Fruit fly (Drosophila melanogaster) whole organism, embryonic: Measurements from ENCODE around the gene CG31974.

ENCODE experiments used
- Awh ChIP-seq: fragments of 200-800 bp; sonication (Bioruptor generic); IDR thresholded peaks from 2 replicates; pipeline ENCODE4, ENCODE4 v1.3.6; 2022; ENCODE audit warnings: missing biosample characterization, missing genetic modification characterization
- BtbVII ChIP-seq: fragments of 200-800 bp; sonication (Bioruptor generic); optimal IDR thresholded peaks from 3 replicates; lab custom pipeline; 2017; ENCODE audit warnings: missing biosample characterization, mild to moderate bottlenecking, missing genetic modification characterization
- CG10366 ChIP-seq: fragments of 200-800 bp; sonication (Bioruptor generic); IDR thresholded peaks from 2 replicates; pipeline ENCODE4 v1.3.6; 2022; ENCODE audit warnings: missing biosample characterization, missing genetic modification characterization
- CG10431 ChIP-seq: fragments of 200-800 bp; sonication (Bioruptor generic); optimal IDR thresholded peaks from 3 replicates; lab custom pipeline; 2018; ENCODE audit warnings: missing biosample characterization, mild to moderate bottlenecking, missing genetic modification characterization
- CG10462 ChIP-seq: fragments of 200-800 bp; sonication (Bioruptor generic); optimal IDR thresholded peaks from 2 replicates; lab custom pipeline; 2016; ENCODE audit warnings: missing biosample characterization, missing genetic modification characterization
- CG11085 ChIP-seq: fragments of 200-800 bp; sonication (Bioruptor generic); IDR thresholded peaks from 2 replicates; pipeline ENCODE4 v1.3.6; 2022; ENCODE audit warnings: missing biosample characterization, missing genetic modification characterization
- CG13123 ChIP-seq: fragments of 200-800 bp; sonication (Bioruptor generic); optimal IDR thresholded peaks from 2 replicates; lab custom pipeline; 2016; ENCODE audit warnings: missing biosample characterization, missing genetic modification characterization
- CG13424 ChIP-seq: fragments of 200-800 bp; sonication (Bioruptor generic); optimal IDR thresholded peaks from 2 replicates; lab custom pipeline; 2019; ENCODE audit warnings: missing biosample characterization, mild to moderate bottlenecking, missing genetic modification characterization, moderate library complexity
- CG1529 ChIP-seq: fragments of 200-800 bp; sonication (Bioruptor generic); optimal IDR thresholded peaks from 3 replicates; lab custom pipeline; 2018; ENCODE audit warnings: missing biosample characterization, missing genetic modification characterization
- CG17802 ChIP-seq: fragments of 200-800 bp; sonication (Bioruptor generic); optimal IDR thresholded peaks from 2 replicates; lab custom pipeline; 2018; ENCODE audit warnings: missing biosample characterization, mild to moderate bottlenecking, missing genetic modification characterization, moderate library complexity
- CG17829 ChIP-seq: fragments of 200-800 bp; optimal IDR thresholded peaks from 2 replicates; lab custom pipeline; 2019; ENCODE audit warnings: missing biosample characterization, mild to moderate bottlenecking, missing genetic modification characterization, moderate library complexity
- CG2116 ChIP-seq: fragments of 200-800 bp; sonication (Bioruptor generic); optimal IDR thresholded peaks from 3 replicates; lab custom pipeline; 2018; ENCODE audit warnings: missing biosample characterization, mild to moderate bottlenecking, missing genetic modification characterization
- CG32767 ChIP-seq: fragments of 200-800 bp; sonication (Bioruptor generic); IDR thresholded peaks from 2 replicates; pipeline ENCODE4 v1.3.6; 2022; ENCODE audit warnings: missing biosample characterization, missing genetic modification characterization
- CG4424 ChIP-seq: fragments of 200-800 bp; sonication (Bioruptor generic); optimal IDR thresholded peaks from 3 replicates; lab custom pipeline; 2016; ENCODE audit warnings: missing biosample characterization, missing genetic modification characterization
- CG7372 ChIP-seq: fragments of 200-800 bp; sonication (Bioruptor generic); IDR thresholded peaks from 2 replicates; pipeline ENCODE4 v1.3.6; 2022; ENCODE audit warnings: missing biosample characterization, missing genetic modification characterization
- CG7928 ChIP-seq: fragments of 200-800 bp; sonication (Bioruptor generic); optimal IDR thresholded peaks from 2 replicates; lab custom pipeline; 2017; ENCODE audit warnings: missing biosample characterization, mild to moderate bottlenecking, missing genetic modification characterization
- CG8765 ChIP-seq: fragments of 200-800 bp; sonication (Bioruptor generic); IDR thresholded peaks from 2 replicates; pipeline ENCODE4 v1.3.6; 2022; ENCODE audit warnings: missing biosample characterization, missing genetic modification characterization
- CG8944 ChIP-seq: fragments of 200-800 bp; sonication (Bioruptor generic); optimal IDR thresholded peaks from 3 replicates; lab custom pipeline; 2016; ENCODE audit warnings: missing biosample characterization, missing genetic modification characterization
- Dref ChIP-seq: fragments of 200-800 bp; sonication (Bioruptor generic); IDR thresholded peaks from 2 replicates; pipeline ENCODE4 v1.3.6; 2022; ENCODE audit warnings: missing biosample characterization, missing genetic modification characterization
- Gug ChIP-seq: fragments of 200-800 bp; sonication (Bioruptor generic); IDR thresholded peaks from 4 replicates; pipeline ENCODE4 v1.3.6; 2022; ENCODE audit warnings: missing biosample characterization, missing genetic modification characterization
- Hand ChIP-seq: fragments of 200-800 bp; sonication (Bioruptor generic); optimal IDR thresholded peaks from 2 replicates; lab custom pipeline; 2017; ENCODE audit warnings: mild to moderate bottlenecking, missing biosample characterization, missing genetic modification reagents, missing genetic modification characterization
- Hr3 ChIP-seq: fragments of 200-800 bp; sonication (Bioruptor generic); optimal IDR thresholded peaks from 3 replicates; lab custom pipeline; 2016; ENCODE audit warnings: missing biosample characterization, missing genetic modification characterization
- MESR4 ChIP-seq: fragments of 200-800 bp; sonication (Bioruptor generic); optimal IDR thresholded peaks from 2 replicates; lab custom pipeline; 2018; ENCODE audit warnings: missing biosample characterization, mild to moderate bottlenecking, missing genetic modification characterization, moderate library complexity
- Myb ChIP-seq: fragments of 200-800 bp; sonication (Bioruptor generic); optimal IDR thresholded peaks from 2 replicates; lab custom pipeline; 2016; ENCODE audit warnings: missing biosample characterization, missing genetic modification characterization
- NK7.1 ChIP-seq: fragments of 200-800 bp; sonication (Bioruptor generic); optimal IDR thresholded peaks from 3 replicates; lab custom pipeline; 2016; ENCODE audit warnings: missing biosample characterization, missing genetic modification characterization
- Rx ChIP-seq: fragments of 200-800 bp; sonication (Bioruptor generic); IDR thresholded peaks from 2 replicates; pipeline ENCODE4 v1.3.6; 2022; ENCODE audit warnings: missing biosample characterization, missing genetic modification characterization
- Side ChIP-seq: fragments of 200-800 bp; sonication (Bioruptor generic); optimal IDR thresholded peaks from 2 replicates; lab custom pipeline; 2016; ENCODE audit warnings: missing biosample characterization, missing genetic modification characterization
- TFAM ChIP-seq: fragments of 200-800 bp; sonication (Bioruptor generic); optimal IDR thresholded peaks from 2 replicates; lab custom pipeline; 2017; ENCODE audit warnings: missing biosample characterization, missing genetic modification characterization, inconsistent platforms
- Taf1 ChIP-seq: fragments of 200-800 bp; sonication (Bioruptor generic); IDR thresholded peaks from 2 replicates; pipeline ENCODE4 v1.3.6; 2022; ENCODE audit warnings: missing biosample characterization, missing genetic modification characterization
- Trl ChIP-seq, 3 experiments: fragments of >200 bp in 2 of 3; fragments of 200-800 bp in 1 of 3; sonication (Bioruptor generic) in 1 of 3; optimal IDR thresholded peaks; 2 replicates in 1 of 3; 3 replicates in 2 of 3; lab custom pipeline; 2016 to 2017; ENCODE audit warnings: missing biosample characterization in 1 of 3, missing genetic modification characterization in 1 of 3
- br ChIP-seq: fragments of >200 bp; optimal IDR thresholded peaks from 2 replicates; lab custom pipeline; 2017
- cas ChIP-seq: fragments of 200-800 bp; sonication (Bioruptor generic); IDR thresholded peaks from 2 replicates; pipeline ENCODE4 v1.3.6; 2022; ENCODE audit warnings: missing biosample characterization, missing genetic modification characterization
- caup ChIP-seq: fragments of 200-800 bp; sonication (Bioruptor generic); optimal IDR thresholded peaks from 3 replicates; lab custom pipeline; 2017; ENCODE audit warnings: missing biosample characterization, mild to moderate bottlenecking, missing genetic modification characterization, moderate library complexity; ENCODE audit not compliant: severe bottlenecking
- crol ChIP-seq: fragments of 200-800 bp; sonication (Bioruptor generic); IDR thresholded peaks from 2 replicates; pipeline ENCODE4 v1.3.6; 2022; ENCODE audit warnings: missing biosample characterization, missing genetic modification characterization
- cwo ChIP-seq: fragments of 200-800 bp; sonication (Bioruptor generic); optimal IDR thresholded peaks from 3 replicates; lab custom pipeline; 2017; ENCODE audit warnings: missing biosample characterization, missing genetic modification characterization, mild to moderate bottlenecking, moderate library complexity, missing genetic modification reagents
- dpn ChIP-seq, 2 experiments: fragments of 200-800 bp; sonication (Bioruptor generic); optimal IDR thresholded peaks; 3 replicates each; lab custom pipeline; 2016; ENCODE audit warnings: missing biosample characterization in 2 of 2, missing genetic modification characterization in 2 of 2
- gsb ChIP-seq: fragments of 200-800 bp; sonication (Bioruptor generic); IDR thresholded peaks from 2 replicates; pipeline ENCODE4 v1.3.6; 2022; ENCODE audit warnings: missing biosample characterization, missing genetic modification characterization
- kay ChIP-seq: fragments of 200-800 bp; sonication (Bioruptor generic); optimal IDR thresholded peaks from 2 replicates; lab custom pipeline; 2016; ENCODE audit warnings: missing biosample characterization, missing genetic modification characterization
- ken ChIP-seq: fragments of 200-800 bp; sonication (Bioruptor generic); IDR thresholded peaks from 3 replicates; pipeline ENCODE4 v1.3.6; 2022; ENCODE audit warnings: missing biosample characterization, missing genetic modification characterization
- kni ChIP-seq: fragments of 200-800 bp; sonication (Bioruptor generic); optimal IDR thresholded peaks from 3 replicates; lab custom pipeline; 2017; ENCODE audit warnings: mild to moderate bottlenecking, missing biosample characterization, missing genetic modification reagents, missing genetic modification characterization
- luna ChIP-seq: fragments of 200-800 bp; sonication (Bioruptor generic); optimal IDR thresholded peaks from 2 replicates; lab custom pipeline; 2016; ENCODE audit warnings: missing biosample characterization, missing genetic modification characterization
- nau ChIP-seq: fragments of 200-800 bp; sonication (Bioruptor generic); optimal IDR thresholded peaks from 3 replicates; lab custom pipeline; 2017; ENCODE audit warnings: missing biosample characterization, mild to moderate bottlenecking, missing genetic modification characterization, missing genetic modification reagents
- nerfin-2 ChIP-seq: fragments of 200-800 bp; sonication (Bioruptor generic); IDR thresholded peaks from 2 replicates; pipeline ENCODE4 v1.3.6; 2022; ENCODE audit warnings: missing biosample characterization, missing genetic modification characterization; ENCODE audit not compliant: partially characterized antibody
- pan ChIP-seq, 4 experiments: fragments of >200 bp in 3 of 4; fragments of 200-800 bp in 1 of 4; sonication (Bioruptor generic) in 1 of 4; optimal IDR thresholded peaks in 3 of 4; IDR thresholded peaks in 1 of 4; 2 replicates each; pipeline versions ENCODE4 v1.3.6 to Lab custom; 2017 to 2022; ENCODE audit warnings: missing biosample characterization in 2 of 4, missing genetic modification characterization in 2 of 4, mixed read lengths in 1 of 4
- pita ChIP-seq: fragments of 200-800 bp; sonication (Bioruptor generic); optimal IDR thresholded peaks from 2 replicates; lab custom pipeline; 2017; ENCODE audit warnings: missing biosample characterization, mild to moderate bottlenecking, missing genetic modification characterization
- rib ChIP-seq: fragments of 200-800 bp; sonication (Bioruptor generic); IDR thresholded peaks from 2 replicates; pipeline ENCODE4 v1.3.6; 2022; ENCODE audit warnings: missing biosample characterization, missing genetic modification characterization
- sisA ChIP-seq: fragments of 200-800 bp; sonication (Bioruptor generic); IDR thresholded peaks from 2 replicates; pipeline ENCODE4 v1.3.6; 2022; ENCODE audit warnings: missing biosample characterization, missing genetic modification characterization
- sob ChIP-seq: fragments of 200-800 bp; sonication (Bioruptor generic); IDR thresholded peaks from 2 replicates; pipeline ENCODE4 v1.3.6; 2022; ENCODE audit warnings: missing biosample characterization, missing genetic modification characterization
- sr ChIP-seq: fragments of 200-800 bp; sonication (Bioruptor generic); IDR thresholded peaks from 3 replicates; pipeline ENCODE4 v1.3.6; 2022; ENCODE audit warnings: missing biosample characterization, missing genetic modification characterization
- tap ChIP-seq: fragments of 200-800 bp; optimal IDR thresholded peaks from 3 replicates; lab custom pipeline; 2019; ENCODE audit warnings: missing biosample characterization, mild to moderate bottlenecking, missing genetic modification characterization, moderate library complexity
- trem ChIP-seq: fragments of 200-800 bp; optimal IDR thresholded peaks from 3 replicates; lab custom pipeline; 2019; ENCODE audit warnings: missing biosample characterization, mild to moderate bottlenecking, missing genetic modification characterization, moderate library complexity

The CG31974 gene

dm6 chr2L:158649-159257, 15.9 kb upstream of the CG31974 start, which contains the start of the genes CG33635 and spen (continued):
- TF ChIP-seq CG2116 (GFP tag; lab: Kevin White, UChicago) (peak; percentile 63), NK7.1 (GFP tag; lab: Kevin White, UChicago) (no peak), pan (optimal IDR thresholded peaks at IDR 0.05; lab: Kevin White, UChicago) (no peak), pan (GFP tag; optimal IDR thresholded peaks at IDR 0.05 in 1 of 2, IDR thresholded peaks at IDR 0.05 in 1 of 2) (no peak), cwo (GFP tag; lab: Kevin White, UChicago) (peak; percentile 19), MESR4 (GFP tag; lab: Kevin White, UChicago) (peak; percentile 26), Awh (GFP tag; lab: Robert Waterston, UW) (no peak), kay (GFP tag; lab: Kevin White, UChicago) (no peak), ken (GFP tag; lab: Robert Waterston, UW) (no peak), nau (GFP tag; lab: Kevin White, UChicago) (peak; percentile 26), CG13424 (tag; lab: Kevin White, UChicago) (peak; percentile 9), Myb (peak; percentile 28), Dref (GFP tag; lab: Robert Waterston, UW) (no peak), BtbVII (peak; percentile 71), caup (GFP tag; lab: Kevin White, UChicago) (peak; percentile 49), trem (peak; percentile 82), CG8944 (GFP tag; lab: Kevin White, UChicago) (no peak), kni (GFP tag; lab: Kevin White, UChicago) (peak; percentile 66), sr (GFP tag; lab: Robert Waterston, UW) (no peak), sob (GFP tag; lab: Robert Waterston, UW) (no peak), CG7928 (GFP tag; lab: Kevin White, UChicago) (no peak), luna (GFP tag; lab: Kevin White, UChicago) (no peak), CG11085 (GFP tag; lab: Robert Waterston, UW) (no peak), CG17829 (tag; lab: Kevin White, UChicago) (peak; percentile 68), CG10462 (GFP tag; lab: Kevin White, UChicago) (no peak), Trl (optimal IDR thresholded peaks at IDR 0.05; lab: Kevin White, UChicago) (no peak), Trl (GFP tag; optimal IDR thresholded peaks at IDR 0.05; lab: Kevin White, UChicago) (no peak), sisA (GFP tag; lab: Robert Waterston, UW) (no peak), CG8765 (GFP tag; lab: Robert Waterston, UW) (no peak), pita (GFP tag; lab: Kevin White, UChicago) (peak; percentile 62), CG10431 (GFP tag; lab: Kevin White, UChicago) (no peak), Side (GFP tag; lab: Kevin White, UChicago) (peak; percentile 30), TFAM (GFP tag; lab: Kevin White, UChicago) (no peak), tap (tag; lab: Kevin White, UChicago) (peak; percentile 15), Hand (no peak), CG17802 (tag; lab: Kevin White, UChicago) (no peak), dpn (GFP tag; optimal IDR thresholded peaks at IDR 0.05; lab: Kevin White, UChicago) (peak in 1 of 2 experiments; percentile 33), Hr3 (GFP tag; lab: Kevin White, UChicago) (no peak), Rx (GFP tag; lab: Robert Waterston, UW) (no peak), crol (GFP tag; lab: Robert Waterston, UW) (no peak), nerfin-2 (GFP tag; lab: Robert Waterston, UW) (no peak), rib (GFP tag; lab: Robert Waterston, UW) (no peak), CG32767 (no peak), Gug (GFP tag; lab: Robert Waterston, UW) (no peak), CG7372 (GFP tag; lab: Robert Waterston, UW) (no peak), CG10366 (GFP tag; lab: Robert Waterston, UW) (no peak), CG4424 (GFP tag; lab: Kevin White, UChicago) (no peak), br (lab: Kevin White, UChicago) (no peak), Taf1 (GFP tag; lab: Robert Waterston, UW) (no peak), gsb (no peak), cas (no peak), CG1529 (GFP tag; lab: Kevin White, UChicago) (no peak), CG13123 (no peak)
